Worm (Caenorhabditis elegans) whole organism, early embryonic: ENCODE measurements around the gene hex-1.

Source experiments
- B0310.2 ChIP-seq: sonication (generic microtip); optimal IDR thresholded peaks from 2 replicates; lab custom pipeline; 2016; ENCODE audit warnings: mild to moderate bottlenecking, missing genetic modification characterization, missing compliant biosample characterization
- F13C5.2 ChIP-seq: sonication (generic microtip); optimal IDR thresholded peaks from 2 replicates; lab custom pipeline; 2017; ENCODE audit warnings: mild to moderate bottlenecking, missing genetic modification characterization, inconsistent platforms, missing compliant biosample characterization
- aly-1 ChIP-seq: sonication (generic microtip); optimal IDR thresholded peaks from 2 replicates; lab custom pipeline; 2016; ENCODE audit warnings: missing genetic modification characterization, missing compliant biosample characterization
- ama-1 ChIP-seq: fragments of 150-350 bp; optimal IDR thresholded peaks from 2 replicates; lab custom pipeline; 2014
- ceh-13 ChIP-seq: fragments of 200-800 bp; sonication (Bioruptor generic); optimal IDR thresholded peaks from 2 replicates; lab custom pipeline; 2018; ENCODE audit warnings: mild to moderate bottlenecking, missing genetic modification characterization, missing compliant biosample characterization
- ceh-36 ChIP-seq: sonication (generic microtip); optimal IDR thresholded peaks from 2 replicates; lab custom pipeline; 2016; ENCODE audit warnings: missing genetic modification characterization, inconsistent platforms, missing compliant biosample characterization
- ets-7 ChIP-seq: sonication (generic microtip); optimal IDR thresholded peaks from 2 replicates; lab custom pipeline; 2016; ENCODE audit warnings: missing genotype, missing genetic modification characterization, missing compliant biosample characterization
- flt-1 ChIP-seq: fragments of 200-800 bp; sonication (Bioruptor generic); IDR thresholded peaks from 2 replicates; pipeline ENCODE4 v1.3.6; 2022; ENCODE audit warnings: missing genetic modification characterization, missing compliant biosample characterization
- hmbx-1 ChIP-seq: sonication (generic microtip); optimal IDR thresholded peaks from 2 replicates; lab custom pipeline; 2016; ENCODE audit warnings: mild to moderate bottlenecking, missing genetic modification characterization, missing compliant biosample characterization
- hmg-4 ChIP-seq: fragments of 200-800 bp; sonication (Bioruptor generic); optimal IDR thresholded peaks from 2 replicates; lab custom pipeline; 2018; ENCODE audit warnings: mild to moderate bottlenecking, missing genetic modification characterization, missing compliant biosample characterization
- hnd-1 ChIP-seq: sonication (generic microtip); optimal IDR thresholded peaks from 2 replicates; lab custom pipeline; 2016; ENCODE audit warnings: missing genetic modification characterization, missing compliant biosample characterization
- pes-1 ChIP-seq: fragments of 200-800 bp; sonication (Bioruptor generic); IDR thresholded peaks from 2 replicates; pipeline ENCODE4 v1.3.6; 2022; ENCODE audit warnings: missing genetic modification reagents, missing genetic modification characterization, missing compliant biosample characterization
- scrt-1 ChIP-seq: fragments of 200-800 bp; sonication (Bioruptor generic); IDR thresholded peaks from 2 replicates; pipeline ENCODE4 v1.3.6; 2022; ENCODE audit warnings: missing genetic modification characterization, missing compliant biosample characterization
- sea-1 ChIP-seq: fragments of 200-800 bp; sonication (Bioruptor generic); conservative IDR thresholded peaks from 2 replicates; pipeline ENCODE4 v1.3.6; 2022; ENCODE audit warnings: missing genetic modification characterization, missing compliant biosample characterization
- tbx-11 ChIP-seq: fragments of 200-800 bp; sonication (Bioruptor generic); IDR thresholded peaks from 2 replicates; pipeline ENCODE4 v1.3.6; 2022; ENCODE audit warnings: missing genetic modification characterization, missing compliant biosample characterization
- tbx-37 ChIP-seq: fragments of 200-800 bp; sonication (Bioruptor generic); conservative IDR thresholded peaks from 2 replicates; pipeline ENCODE4 v1.3.6; 2022; ENCODE audit warnings: missing genetic modification reagents, missing genetic modification characterization, missing compliant biosample characterization
- tra-4 ChIP-seq: sonication (generic microtip); optimal IDR thresholded peaks from 2 replicates; lab custom pipeline; 2017; ENCODE audit warnings: missing genetic modification characterization, missing compliant biosample characterization

hex-1 gene

ce11 chrX:2191925-2192554 is 28.9 kb upstream of the hex-1 start, which contains the start of gene gap-1:
Gene gap-1, plus strand, starts transcription at chrX:2192504.
- TF ChIP-seq ama-1 (lab: Kevin White, UChicago) (no peak), ceh-36 (tag; lab: Kevin White, UChicago) (no peak), scrt-1 (GFP tag; lab: Robert Waterston, UW) (no peak)

- no peak for TF ChIP-seq hmbx-1 (tag; lab: Kevin White, UChicago)
- TF ChIP-seq aly-1 (tag; lab: Kevin White, UChicago) = no peak
- no peak for TF ChIP-seq pes-1 (GFP tag; lab: Robert Waterston, UW)
- no peak for TF ChIP-seq F13C5.2 (tag; lab: Kevin White, UChicago)
- TF ChIP-seq ceh-36 (tag; lab: Kevin White, UChicago) = no peak
- TF ChIP-seq tbx-37 (GFP tag; lab: Robert Waterston, UW) = no peak
- no peak for TF ChIP-seq ets-7 (tag; lab: Kevin White, UChicago)
- no peak for TF ChIP-seq B0310.2
- TF ChIP-seq flt-1 (GFP tag; lab: Robert Waterston, UW) = no peak
- TF ChIP-seq sea-1 (GFP tag; lab: Robert Waterston, UW) = no peak
- no peak for TF ChIP-seq hmg-4
- TF ChIP-seq ceh-13 (GFP tag; lab: Kevin White, UChicago) = no peak
These were observed 23.5 kb upstream of the hex-1 start for ce11 chrX:2197444-2197843.

- TF ChIP-seq F13C5.2 (tag; lab: Kevin White, UChicago) (no peak), scrt-1 (GFP tag; lab: Robert Waterston, UW) (no peak), tbx-11 (GFP tag; lab: Robert Waterston, UW) (no peak), aly-1 (tag; lab: Kevin White, UChicago) (no peak), tbx-37 (GFP tag; lab: Robert Waterston, UW) (no peak), hnd-1 (no peak), ceh-13 (GFP tag; lab: Kevin White, UChicago) (no peak), B0310.2 (no peak), ceh-36 (tag; lab: Kevin White, UChicago) (no peak), ets-7 (tag; lab: Kevin White, UChicago) (no peak), flt-1 (GFP tag; lab: Robert Waterston, UW) (no peak), pes-1 (GFP tag; lab: Robert Waterston, UW) (no peak)
These were observed 21.8 kb upstream of the hex-1 start, which contains the start of gene T24C12.1 for ce11 chrX:2199140-2199539. Gene T24C12.1, plus strand, starts transcription at chrX:2199440.

- no peak for TF ChIP-seq B0310.2
- TF ChIP-seq aly-1 (tag; lab: Kevin White, UChicago) = no peak
These were observed 17.2 kb upstream of the hex-1 start, which contains the start of gene T24C12.3 for ce11 chrX:2203760-2204159. Gene T24C12.3, minus strand, starts transcription at chrX:2203893.

- TF ChIP-seq tbx-11 (GFP tag; lab: Robert Waterston, UW) (no peak), hmbx-1 (tag; lab: Kevin White, UChicago) (no peak), ets-7 (tag; lab: Kevin White, UChicago) (no peak), ceh-13 (GFP tag; lab: Kevin White, UChicago) (no peak), tra-4 (tag; lab: Kevin White, UChicago) (no peak), hmg-4 (no peak), ama-1 (lab: Kevin White, UChicago) (no peak), scrt-1 (GFP tag; lab: Robert Waterston, UW) (no peak), F13C5.2 (tag; lab: Kevin White, UChicago) (no peak), B0310.2 (no peak), aly-1 (tag; lab: Kevin White, UChicago) (no peak), flt-1 (GFP tag; lab: Robert Waterston, UW) (no peak), tbx-37 (GFP tag; lab: Robert Waterston, UW) (no peak), sea-1 (GFP tag; lab: Robert Waterston, UW) (no peak), hnd-1 (no peak), ceh-36 (tag; lab: Kevin White, UChicago) (no peak), pes-1 (GFP tag; lab: Robert Waterston, UW) (no peak)
These were observed 16.0 kb upstream of the hex-1 start, which contains the start of gene T24C12.4 for ce11 chrX:2204963-2205362. Gene T24C12.4, minus strand, starts transcription at chrX:2205063.

- no peak for TF ChIP-seq ceh-36 (tag; lab: Kevin White, UChicago)
These were observed 12.6 kb upstream of the hex-1 start for ce11 chrX:2208391-2208790.

- TF ChIP-seq tbx-37 (GFP tag; lab: Robert Waterston, UW) (no peak), pes-1 (GFP tag; lab: Robert Waterston, UW) (no peak), tbx-11 (GFP tag; lab: Robert Waterston, UW) (no peak)
These were observed 10.8 kb upstream of the hex-1 start for ce11 chrX:2210164-2210563.

ce11 chrX:2210751-2211150 is 10.2 kb upstream of the hex-1 start, which contains the start of gene peb-1:
Gene peb-1, plus strand, starts transcription at chrX:2211051.
- TF ChIP-seq tbx-37 (GFP tag; lab: Robert Waterston, UW) = no peak
- TF ChIP-seq aly-1 (tag; lab: Kevin White, UChicago) = no peak
- no peak for TF ChIP-seq tra-4 (tag; lab: Kevin White, UChicago)
- no peak for TF ChIP-seq ceh-13 (GFP tag; lab: Kevin White, UChicago)
- TF ChIP-seq ceh-36 (tag; lab: Kevin White, UChicago) = no peak
- no peak for TF ChIP-seq sea-1 (GFP tag; lab: Robert Waterston, UW)
- TF ChIP-seq B0310.2 = no peak
